Fruit fly (Drosophila melanogaster) whole organism: Measurements from ENCODE around the gene Ide.

Experiments used
- CG8478 ChIP-seq: fragments of >200 bp; optimal IDR thresholded peaks from 2 replicates; lab custom pipeline; 2018; ENCODE audit warnings: inconsistent platforms
- Dll ChIP-seq: fragments of >200 bp; optimal IDR thresholded peaks from 2 replicates; lab custom pipeline; 2017
- EcR ChIP-seq, 2 experiments: fragments of >200 bp; optimal IDR thresholded peaks; 2 replicates each; lab custom pipeline; 2017; ENCODE audit warnings: missing biosample characterization in 2 of 2, missing genetic modification characterization in 2 of 2, missing genetic modification reagents in 2 of 2
- pan ChIP-seq: fragments of >200 bp; optimal IDR thresholded peaks from 2 replicates; lab custom pipeline; 2017
- psq ChIP-seq: fragments of >200 bp; optimal IDR thresholded peaks from 2 replicates; lab custom pipeline; 2017
- usp ChIP-seq: fragments of >200 bp; optimal IDR thresholded peaks from 2 replicates; lab custom pipeline; 2017; ENCODE audit warnings: missing biosample characterization, missing genetic modification characterization, mixed read lengths

DNA sequence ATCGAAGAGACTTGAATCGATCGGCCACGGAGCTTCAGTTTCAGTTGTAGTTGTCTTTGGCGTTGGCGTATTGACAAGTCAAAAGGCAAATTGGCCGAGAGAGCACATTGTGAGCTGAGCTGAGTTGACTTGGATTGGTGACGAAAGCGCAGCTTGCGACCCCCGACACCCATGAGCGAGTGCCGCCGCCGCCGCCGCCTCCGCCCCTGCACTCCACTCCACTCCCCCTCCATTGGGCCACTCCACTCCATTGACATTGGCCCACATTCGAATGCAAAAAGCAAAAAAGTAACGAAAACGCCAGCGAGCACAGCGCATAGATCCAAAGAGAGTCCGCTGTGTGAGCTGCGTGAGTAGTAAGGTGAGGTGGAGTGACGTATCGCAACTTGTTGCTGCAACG lies 22.1 kb upstream of the Ide start:
- TF ChIP-seq EcR (GFP tag; optimal IDR thresholded peaks at IDR 0.05; lab: Kevin White, UChicago) (no peak), usp (GFP tag; lab: Kevin White, UChicago) (no peak), psq (lab: Kevin White, UChicago) (no peak), pan (lab: Kevin White, UChicago) (no peak), CG8478 (lab: Kevin White, UChicago) (no peak), Dll (lab: Kevin White, UChicago) (no peak)
